Worm (Caenorhabditis elegans): ENCODE results near the gene M163.7.

M163.7 gene

DNA sequence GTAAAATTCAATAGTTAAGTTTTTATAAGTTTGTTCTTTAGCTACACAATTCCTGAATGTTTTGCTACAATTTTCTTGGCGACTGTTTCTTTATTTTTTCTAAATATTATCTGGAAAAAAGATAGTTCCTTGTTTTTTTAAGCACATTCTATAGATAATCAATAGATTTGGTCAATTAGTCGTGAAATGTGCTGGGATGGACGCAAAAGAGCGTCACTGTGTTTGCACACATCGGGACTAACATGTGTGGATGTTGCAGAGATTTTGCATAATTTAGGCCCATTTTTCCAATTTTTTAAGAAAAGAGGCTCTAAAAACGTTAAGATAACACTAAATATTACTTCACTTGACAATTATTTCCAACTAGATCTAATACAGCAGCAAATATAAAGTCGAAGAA is 48.8 kb downstream of the M163.7 start:
- no peak for TF ChIP-seq hlh-6 (tag; optimal IDR thresholded peaks at IDR 0.05)
- TF ChIP-seq unc-42 (tag; optimal IDR thresholded peaks at IDR 0.05) = peak; percentile 77
- peak; percentile 95 for TF ChIP-seq ceh-48 (tag; optimal IDR thresholded peaks at IDR 0.05)
- TF ChIP-seq sdc-2 (tag; optimal IDR thresholded peaks at IDR 0.05) = peak; percentile 24
- TF ChIP-seq ztf-16 (tag; optimal IDR thresholded peaks at IDR 0.05) = no peak
- TF ChIP-seq zip-5 (tag; optimal IDR thresholded peaks at IDR 0.05) = no peak
- TF ChIP-seq madf-2 (tag; optimal IDR thresholded peaks at IDR 0.05) = no peak
- TF ChIP-seq ceh-45 (GFP tag; IDR thresholded peaks at IDR 0.05) = no peak
- TF ChIP-seq fkh-6 (tag; optimal IDR thresholded peaks at IDR 0.05) = no peak
- TF ChIP-seq ttx-3 (tag; optimal IDR thresholded peaks at IDR 0.05) = peak; percentile 32

DNA sequence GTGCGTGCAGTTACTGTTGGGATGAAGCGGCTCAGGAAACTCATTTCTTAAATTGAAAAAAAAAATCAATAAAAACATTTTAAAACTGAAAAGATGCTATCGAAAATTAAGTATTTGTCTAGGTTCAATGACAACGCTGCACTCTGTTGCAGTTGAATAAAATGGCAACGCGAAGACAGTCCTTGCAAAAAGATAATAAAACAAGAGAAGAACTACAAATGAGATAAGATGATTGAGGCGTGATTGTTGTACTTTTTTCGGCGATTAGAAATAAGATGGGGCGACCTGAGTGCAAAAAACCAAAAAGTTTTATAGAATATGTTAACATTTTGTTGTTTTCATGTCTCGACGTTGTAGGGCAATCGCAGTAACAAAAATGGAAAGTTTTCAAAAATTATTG is 50.4 kb downstream of the M163.7 start, which contains the start of gene gcsh-1:
TSS of gene gcsh-1 (minus strand) at position 46 of the 400 bp plus-strand sequence.
- TF ChIP-seq ztf-16 (tag; optimal IDR thresholded peaks at IDR 0.05) (no peak), pag-3 (tag; optimal IDR thresholded peaks at IDR 0.05; ENCODE audit: borderline replicate concordance) (no peak), pros-1 (tag; optimal IDR thresholded peaks at IDR 0.05) (no peak), elt-2 (tag; optimal IDR thresholded peaks at IDR 0.05) (peak; percentile 53), T23F11.4 (GFP tag; optimal IDR thresholded peaks at IDR 0.05) (no peak), eyg-1 (tag; optimal IDR thresholded peaks at IDR 0.05) (no peak), mec-3 (tag; optimal IDR thresholded peaks at IDR 0.05; ENCODE audit: borderline replicate concordance) (no peak), npax-4 (tag; optimal IDR thresholded peaks at IDR 0.05) (no peak)
